Worm (Caenorhabditis elegans) whole organism, midembryonic: ENCODE data around the gene F16B12.1.

ENCODE experiments used
- T22C8.4 ChIP-seq: fragments of 200-800 bp; sonication (Bioruptor generic); IDR thresholded peaks from 2 replicates; pipeline ENCODE4 v1.3.6; 2022; ENCODE audit warnings: missing genetic modification characterization, missing compliant biosample characterization
- flt-1 ChIP-seq: fragments of 200-800 bp; sonication (Bioruptor generic); IDR thresholded peaks from 2 replicates; pipeline ENCODE4 v1.3.6; 2022; ENCODE audit warnings: missing genetic modification characterization, missing compliant biosample characterization
- klf-2 ChIP-seq: fragments of 200-800 bp; sonication (Bioruptor generic); conservative IDR thresholded peaks from 2 replicates; pipeline ENCODE4 v1.3.6; 2022; ENCODE audit warnings: missing genetic modification reagents, missing genetic modification characterization, missing compliant biosample characterization
- med-1 ChIP-seq: sonication (generic microtip); optimal IDR thresholded peaks from 2 replicates; lab custom pipeline; 2017; ENCODE audit warnings: missing genetic modification characterization, mild to moderate bottlenecking, missing compliant biosample characterization, antibody characterized with exemption, missing genetic modification reagents; ENCODE audit not compliant: insufficient read depth
- tab-1 ChIP-seq: fragments of 200-800 bp; sonication (Bioruptor generic); IDR thresholded peaks from 2 replicates; pipeline ENCODE4 v1.3.6; 2022; ENCODE audit warnings: missing genetic modification characterization, missing compliant biosample characterization

DNA sequence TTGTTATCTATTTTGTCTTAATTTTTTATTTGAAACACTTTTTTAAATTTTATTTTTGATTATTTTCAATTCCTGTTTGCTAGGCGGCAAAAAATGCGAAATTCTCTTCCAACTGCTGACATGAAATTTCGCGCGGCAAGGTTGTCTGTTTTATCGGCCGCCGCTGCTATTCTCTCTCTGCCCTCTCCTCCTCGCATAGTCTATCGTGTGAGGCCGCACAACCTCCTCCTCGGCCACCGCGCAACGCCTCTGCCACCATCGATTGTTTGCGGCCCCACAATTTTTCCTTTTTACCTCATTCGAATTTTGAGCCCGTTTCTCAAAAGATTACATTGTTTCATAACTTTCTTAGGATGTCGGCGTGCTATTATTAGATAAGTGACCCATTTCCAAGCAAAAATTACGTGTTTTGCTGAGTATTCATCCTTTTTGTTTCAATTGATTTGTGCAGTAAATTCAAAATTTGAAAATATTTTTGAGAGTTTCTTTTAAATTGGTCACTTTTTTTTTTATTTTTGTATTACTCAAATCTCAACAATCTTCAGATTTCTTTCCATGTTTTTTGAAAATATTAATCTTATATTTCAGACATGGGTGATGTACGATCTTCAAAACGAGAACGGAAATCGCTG is 42.1 kb downstream of the F16B12.1 start, which contains the start of gene F28H6.4:
- TF ChIP-seq flt-1 (GFP tag; lab: Robert Waterston, UW) (no peak), tab-1 (GFP tag; lab: Robert Waterston, UW) (no peak), T22C8.4 (GFP tag; lab: Robert Waterston, UW) (peak; percentile 43; the same call in 1 of the 2 replicates), med-1 (GFP tag; lab: Kevin White, UChicago) (no peak), klf-2 (no peak)
